Worm (Caenorhabditis elegans): ENCODE measurements around the gene C14C6.2.

C14C6.2 gene

DNA sequence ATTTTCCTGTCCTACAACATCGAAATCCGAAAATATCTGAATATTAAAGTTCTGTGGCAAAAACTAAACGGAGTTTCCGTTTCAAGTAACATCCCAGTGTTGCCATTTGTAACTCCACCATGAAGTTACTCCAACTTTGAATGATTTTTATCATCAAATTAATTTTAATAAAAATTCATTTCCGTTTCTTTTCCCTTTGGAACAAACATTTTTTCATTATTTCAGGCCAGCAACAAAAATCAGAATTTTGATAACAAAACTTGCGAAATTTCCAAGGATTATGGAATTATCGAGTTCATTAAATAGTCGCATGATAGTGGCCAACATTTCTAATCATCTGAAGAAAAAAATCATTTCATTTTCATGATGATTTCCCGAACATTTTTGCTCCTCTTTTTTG lies at the start of gene C14C6.2:
TSS of gene C14C6.2 (plus strand) at position 301 of the 400 bp plus-strand sequence.
- TF ChIP-seq him-1 (tag; optimal IDR thresholded peaks at IDR 0.05) = no peak

DNA sequence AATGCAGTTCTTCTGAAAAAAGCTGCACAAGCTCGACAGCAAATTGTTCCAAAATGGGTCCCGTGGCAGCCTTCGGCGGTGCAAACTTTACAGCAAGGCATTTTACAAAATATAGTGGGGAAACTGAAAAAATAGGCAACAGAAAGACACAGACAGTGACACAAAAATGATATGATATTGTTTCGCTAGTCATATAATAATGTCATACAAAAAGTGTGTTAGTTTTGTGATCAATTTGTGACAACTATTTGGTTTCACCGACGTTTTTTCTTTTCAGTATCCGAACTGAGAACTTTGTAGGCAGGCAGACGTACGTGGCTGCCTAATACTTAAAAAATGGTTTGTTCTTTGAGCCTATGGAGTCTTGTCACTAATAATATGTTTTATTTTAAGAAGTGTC lies 43.5 kb upstream of the C14C6.2 start, which contains the start of gene nhr-210:
TSS of gene nhr-210 (minus strand) at position 101 of the 400 bp plus-strand sequence.
- TF ChIP-seq dao-5 (tag; optimal IDR thresholded peaks at IDR 0.05) (no peak), him-1 (tag; optimal IDR thresholded peaks at IDR 0.05) (no peak), W03F9.2 (tag; optimal IDR thresholded peaks at IDR 0.05) (no peak)

- no peak for TF ChIP-seq him-1 (tag; optimal IDR thresholded peaks at IDR 0.05)
- no peak for TF ChIP-seq dao-5 (tag; optimal IDR thresholded peaks at IDR 0.05)
- no peak for TF ChIP-seq W03F9.2 (tag; optimal IDR thresholded peaks at IDR 0.05)
Observed at ce11 chrV:521517-521916, 41.4 kb upstream of the C14C6.2 start, which contains the start of gene srw-107. Gene srw-107, minus strand, starts transcription at chrV:521617.

DNA sequence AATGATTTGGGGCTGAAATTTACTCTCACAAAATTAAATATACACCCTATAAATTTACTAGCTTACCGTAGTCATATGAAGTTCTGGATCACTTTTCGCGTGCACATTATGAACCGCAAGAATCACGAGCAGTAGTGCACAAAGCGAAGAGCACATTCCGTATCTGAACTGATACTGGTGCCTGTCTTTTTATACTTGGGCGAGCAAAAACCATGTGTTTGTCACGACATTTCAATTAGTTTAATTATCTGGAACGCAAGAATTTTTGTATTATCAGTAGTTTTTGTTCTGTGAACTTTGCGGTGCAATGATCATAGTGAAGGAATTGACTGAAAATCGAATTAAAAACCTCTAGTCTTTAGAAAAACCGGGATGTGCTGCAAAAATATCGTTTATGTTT lies 38.9 kb upstream of the C14C6.2 start, which contains the start of gene lipl-3:
TSS of gene lipl-3 (minus strand) at position 161 of the 400 bp plus-strand sequence.
- TF ChIP-seq W03F9.2 (tag; optimal IDR thresholded peaks at IDR 0.05) = no peak
- TF ChIP-seq him-1 (tag; optimal IDR thresholded peaks at IDR 0.05) = no peak
- no peak for TF ChIP-seq dao-5 (tag; optimal IDR thresholded peaks at IDR 0.05)

- TF ChIP-seq him-1 (tag; optimal IDR thresholded peaks at IDR 0.05) (no peak), dao-5 (tag; optimal IDR thresholded peaks at IDR 0.05) (no peak), W03F9.2 (tag; optimal IDR thresholded peaks at IDR 0.05) (no peak)
Observed at ce11 chrV:525040-525439, 37.9 kb upstream of the C14C6.2 start, which contains the start of gene R11G11.16. Gene R11G11.16, minus strand, starts transcription at chrV:525140.

- TF ChIP-seq him-1 (tag; optimal IDR thresholded peaks at IDR 0.05) (no peak), dao-5 (tag; optimal IDR thresholded peaks at IDR 0.05) (no peak), W03F9.2 (tag; optimal IDR thresholded peaks at IDR 0.05) (no peak)
Observed at ce11 chrV:527602-528001, 35.3 kb upstream of the C14C6.2 start, which contains the start of gene srw-108. Gene srw-108, plus strand, starts transcription at chrV:527902.

ce11 chrV:532046-532445 lies 30.9 kb upstream of the C14C6.2 start, which contains the start of gene nhr-58:
Gene nhr-58, plus strand, starts transcription at chrV:532259.
- TF ChIP-seq him-1 (tag; optimal IDR thresholded peaks at IDR 0.05) (no peak), dao-5 (tag; optimal IDR thresholded peaks at IDR 0.05) (no peak), W03F9.2 (tag; optimal IDR thresholded peaks at IDR 0.05) (no peak)

- TF ChIP-seq him-1 (tag; optimal IDR thresholded peaks at IDR 0.05) (no peak), W03F9.2 (tag; optimal IDR thresholded peaks at IDR 0.05) (no peak)
Observed at ce11 chrV:534176-534575, 28.8 kb upstream of the C14C6.2 start, which contains the start of gene nhr-132. Gene nhr-132, plus strand, starts transcription at chrV:534446.

DNA sequence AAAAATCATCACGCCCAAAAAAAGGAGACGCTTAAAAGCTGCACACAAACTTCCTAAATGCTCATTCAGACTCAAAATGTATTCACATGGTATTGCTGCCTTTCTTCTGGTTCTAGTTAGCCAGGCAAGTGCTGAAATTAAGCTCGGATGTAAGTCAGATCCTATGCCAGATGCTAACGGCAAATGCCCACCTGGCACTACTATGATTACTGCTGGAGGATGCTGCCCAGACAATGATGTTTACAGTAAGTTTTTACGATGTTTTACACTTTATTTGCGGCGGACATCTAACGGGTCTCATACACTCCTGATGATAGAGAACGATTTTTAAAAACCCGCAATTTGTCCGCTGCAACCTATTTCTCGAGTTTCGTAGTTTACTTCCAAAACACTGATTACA lies 26.4 kb upstream of the C14C6.2 start, which contains the start of gene C14C6.5:
TSS of gene C14C6.5 (plus strand) at position 58 of the 400 bp plus-strand sequence.
- no peak for TF ChIP-seq W03F9.2 (tag; optimal IDR thresholded peaks at IDR 0.05)
- TF ChIP-seq him-1 (tag; optimal IDR thresholded peaks at IDR 0.05) = no peak
- TF ChIP-seq dao-5 (tag; optimal IDR thresholded peaks at IDR 0.05) = no peak

ce11 chrV:539040-539510 lies 23.9 kb upstream of the C14C6.2 start, which contains the start of gene nhr-155:
Gene nhr-155, plus strand, starts transcription at chrV:539460.
- TF ChIP-seq dao-5 (tag; optimal IDR thresholded peaks at IDR 0.05) (no peak), W03F9.2 (tag; optimal IDR thresholded peaks at IDR 0.05) (no peak), him-1 (tag; optimal IDR thresholded peaks at IDR 0.05) (no peak)

ce11 chrV:541470-541869 lies 21.5 kb upstream of the C14C6.2 start:
- TF ChIP-seq dao-5 (tag; optimal IDR thresholded peaks at IDR 0.05) = no peak
- no peak for TF ChIP-seq W03F9.2 (tag; optimal IDR thresholded peaks at IDR 0.05)
- TF ChIP-seq him-1 (tag; optimal IDR thresholded peaks at IDR 0.05) = no peak

DNA sequence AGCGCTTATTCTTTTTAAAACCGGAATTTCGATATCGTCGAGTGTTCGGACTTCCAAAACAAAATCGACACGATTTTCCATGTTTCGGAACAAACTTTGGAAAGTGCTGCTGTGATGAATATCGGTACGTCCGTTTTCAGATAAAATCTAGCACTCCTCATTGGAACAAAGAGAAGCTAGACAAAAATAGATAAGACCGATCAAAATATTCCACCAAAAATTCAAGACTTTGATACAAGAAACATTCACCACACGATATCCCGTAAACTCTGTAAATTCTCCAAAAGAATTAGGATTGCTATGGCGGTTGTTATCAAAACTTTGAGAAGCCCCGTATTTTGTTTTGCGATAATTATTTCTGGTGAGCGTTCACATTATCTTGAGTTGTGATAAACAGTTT lies 19.8 kb upstream of the C14C6.2 start, which contains the start of gene C14C6.3:
TSS of gene C14C6.3 (plus strand) at position 301 of the 400 bp plus-strand sequence.
- no peak for TF ChIP-seq dao-5 (tag; optimal IDR thresholded peaks at IDR 0.05)
- TF ChIP-seq W03F9.2 (tag; optimal IDR thresholded peaks at IDR 0.05) = no peak
- no peak for TF ChIP-seq him-1 (tag; optimal IDR thresholded peaks at IDR 0.05)

ce11 chrV:547980-548379 lies 15.0 kb upstream of the C14C6.2 start, which contains the start of gene C14C6.6:
Gene C14C6.6, minus strand, starts transcription at chrV:548080.
- TF ChIP-seq him-1 (tag; optimal IDR thresholded peaks at IDR 0.05) = no peak
- TF ChIP-seq W03F9.2 (tag; optimal IDR thresholded peaks at IDR 0.05) = no peak
- TF ChIP-seq dao-5 (tag; optimal IDR thresholded peaks at IDR 0.05) = no peak

ce11 chrV:552406-552805 lies 10.5 kb upstream of the C14C6.2 start:
- no peak for TF ChIP-seq W03F9.2 (tag; optimal IDR thresholded peaks at IDR 0.05)
- TF ChIP-seq dao-5 (tag; optimal IDR thresholded peaks at IDR 0.05) = no peak
- no peak for TF ChIP-seq him-1 (tag; optimal IDR thresholded peaks at IDR 0.05)

ce11 chrV:553067-553466 lies 9.9 kb upstream of the C14C6.2 start, which contains the start of gene C14C6.8:
Gene C14C6.8, minus strand, starts transcription at chrV:553167.
- TF ChIP-seq dao-5 (tag; optimal IDR thresholded peaks at IDR 0.05) (no peak), him-1 (tag; optimal IDR thresholded peaks at IDR 0.05) (no peak), W03F9.2 (tag; optimal IDR thresholded peaks at IDR 0.05) (no peak)

Measured in whole organism, L4/young adult.